Worm (Caenorhabditis elegans): ENCODE results near the gene erd-2.1.

- TF ChIP-seq spr-3 (GFP tag; optimal IDR thresholded peaks at IDR 0.05) (no peak), aly-2 (tag; optimal IDR thresholded peaks at IDR 0.05) (no peak), fkh-10 (GFP tag; optimal IDR thresholded peaks at IDR 0.05) (no peak), dpl-1 (GFP tag; optimal IDR thresholded peaks at IDR 0.05) (no peak), ama-1 (optimal IDR thresholded peaks at IDR 0.05) (no peak), lin-38 (GFP tag; IDR thresholded peaks at IDR 0.05) (no peak), zfp-3 (GFP tag; conservative IDR thresholded peaks at IDR 0.05) (no peak), unc-62 (GFP tag; optimal IDR thresholded peaks at IDR 0.05 in 1 of 2) (peak in 1 of 2 experiments; percentile 90), unc-62 (tag; optimal IDR thresholded peaks at IDR 0.05) (no peak), egl-27 (tag; optimal IDR thresholded peaks at IDR 0.05) (no peak)
These were observed 9.9 kb upstream of the erd-2.1 start for ce11 chrX:10168534-10168933.

All from whole organism, L4 larva.